Worm (Caenorhabditis elegans): ENCODE results near the gene fbxa-95.

fbxa-95 gene

DNA sequence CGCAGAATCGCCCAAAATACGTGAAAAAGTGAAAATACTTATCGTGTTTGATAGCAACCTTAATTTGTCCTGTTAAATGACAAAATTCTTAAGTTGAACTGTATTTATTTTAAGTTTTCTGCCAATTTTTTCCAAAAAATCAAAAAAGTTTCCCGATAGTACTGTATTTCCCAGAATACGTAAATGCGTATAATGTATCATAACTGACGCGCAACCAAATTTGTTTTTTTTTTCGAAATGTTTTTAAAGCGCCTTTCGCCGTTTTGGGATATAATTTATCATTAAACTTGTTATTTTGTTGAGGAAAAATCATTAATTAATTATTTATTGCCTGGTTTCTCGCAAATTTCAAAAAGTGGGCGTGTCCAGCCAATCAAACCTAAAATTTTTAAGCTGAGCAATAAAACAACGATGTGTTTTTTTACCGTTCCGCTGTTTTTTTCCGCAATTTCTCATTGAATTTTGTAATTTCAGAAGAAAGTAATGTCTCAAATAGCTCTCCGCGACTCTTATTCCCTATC is at the start of gene fbxa-95:
TSS of gene fbxa-95 (plus strand) at position 471 of the 521 bp plus-strand sequence.
- TF ChIP-seq ceh-39 (tag; optimal IDR thresholded peaks at IDR 0.05) (no peak), ceh-43 (GFP tag; optimal IDR thresholded peaks at IDR 0.05) (no peak), nhr-2 (tag; optimal IDR thresholded peaks at IDR 0.05) (no peak), elt-1 (tag; optimal IDR thresholded peaks at IDR 0.05; ENCODE audit: borderline replicate concordance, insufficient read depth) (no peak), tbx-8 (GFP tag; optimal IDR thresholded peaks at IDR 0.05) (no peak), M03D4.4 (tag; optimal IDR thresholded peaks at IDR 0.05) (no peak), ceh-83 (GFP tag; optimal IDR thresholded peaks at IDR 0.05) (no peak), pha-4 (tag; optimal IDR thresholded peaks at IDR 0.05) (no peak)

DNA sequence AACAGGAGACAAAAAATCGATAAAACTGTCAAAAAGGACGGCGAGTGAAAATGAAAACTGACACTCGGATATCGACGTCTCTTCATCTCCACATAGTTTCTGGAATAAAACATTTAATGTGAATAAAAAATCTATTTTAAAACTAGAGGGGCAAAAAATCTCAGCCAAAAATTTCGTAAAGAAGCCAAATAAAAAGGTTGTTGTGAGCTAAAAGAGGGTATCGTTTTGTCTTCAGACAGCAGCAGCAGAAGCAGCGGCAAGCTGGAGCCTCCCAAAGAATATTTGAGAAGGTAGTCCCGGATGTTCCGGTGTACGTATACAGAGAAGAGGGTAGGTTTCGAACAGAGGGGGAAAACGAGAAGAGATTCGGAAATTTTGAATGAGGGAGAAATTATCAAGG is 49.4 kb upstream of the fbxa-95 start, which contains the start of gene lgc-31:
TSS of gene lgc-31 (minus strand) at position 101 of the 400 bp plus-strand sequence.
- TF ChIP-seq ces-1 (GFP tag; optimal IDR thresholded peaks at IDR 0.05) (no peak), mab-5 (tag; optimal IDR thresholded peaks at IDR 0.05) (no peak), flh-1 (GFP tag; optimal IDR thresholded peaks at IDR 0.05) (no peak), ceh-43 (GFP tag; optimal IDR thresholded peaks at IDR 0.05) (no peak), ztf-11 (tag; optimal IDR thresholded peaks at IDR 0.05) (no peak), hlh-1 (tag; optimal IDR thresholded peaks at IDR 0.05) (no peak), bed-3 (GFP tag; optimal IDR thresholded peaks at IDR 0.05) (no peak), zip-8 (tag; optimal IDR thresholded peaks at IDR 0.05) (no peak), mls-2 (tag; optimal IDR thresholded peaks at IDR 0.05) (no peak), blmp-1 (tag; optimal IDR thresholded peaks at IDR 0.05) (no peak), mep-1 (tag; optimal IDR thresholded peaks at IDR 0.05) (no peak), unc-39 (tag; optimal IDR thresholded peaks at IDR 0.05) (no peak), elt-1 (tag; optimal IDR thresholded peaks at IDR 0.05; ENCODE audit: borderline replicate concordance, insufficient read depth) (no peak), cnd-1 (tag; optimal IDR thresholded peaks at IDR 0.05) (no peak), nhr-237 (tag; optimal IDR thresholded peaks at IDR 0.05) (no peak), ceh-83 (GFP tag; optimal IDR thresholded peaks at IDR 0.05) (no peak), ceh-39 (tag; optimal IDR thresholded peaks at IDR 0.05) (no peak)

DNA sequence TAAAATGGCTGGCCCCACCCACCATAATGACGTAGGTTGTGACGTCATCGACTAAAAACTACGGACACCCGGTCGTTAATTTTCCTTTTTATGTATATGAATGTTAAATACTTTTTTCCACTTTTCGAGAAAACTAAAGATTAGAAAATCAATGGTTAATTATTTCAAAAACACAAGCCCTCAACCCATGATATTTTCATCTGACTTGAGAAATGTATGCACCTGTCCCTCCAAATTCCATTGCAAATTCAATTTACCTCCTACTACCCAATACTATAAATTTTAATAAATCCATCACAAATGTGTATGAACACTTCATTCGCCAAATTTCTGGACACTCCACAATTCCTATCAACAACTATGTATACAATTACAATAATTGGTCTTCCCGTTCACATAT is 42.2 kb upstream of the fbxa-95 start, which contains the start of gene srh-276:
TSS of gene srh-276 (plus strand) at position 301 of the 400 bp plus-strand sequence.
- TF ChIP-seq nhr-12 (tag; optimal IDR thresholded peaks at IDR 0.05) (no peak), zip-8 (tag; optimal IDR thresholded peaks at IDR 0.05) (peak; percentile 74)

DNA sequence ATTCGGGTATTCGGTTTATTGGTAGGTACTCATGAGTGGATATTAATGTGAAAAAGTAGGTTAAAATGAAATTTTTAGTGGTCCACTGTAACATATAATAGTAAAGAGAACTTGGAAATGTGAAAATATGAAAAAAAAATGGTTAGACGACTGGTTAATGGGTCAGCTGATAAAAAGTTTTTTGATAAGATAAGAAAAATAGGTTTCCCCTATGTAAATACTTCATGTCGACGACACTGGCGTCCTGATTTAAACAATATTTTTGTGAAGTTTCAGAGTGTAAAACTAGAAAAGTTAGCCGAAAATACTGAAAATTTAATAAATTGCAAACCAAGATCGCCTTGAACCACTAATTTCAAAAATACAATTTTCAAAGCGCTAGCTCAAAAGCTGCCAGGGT is 38.2 kb upstream of the fbxa-95 start, which contains the start of gene F21A3.11:
TSS of gene F21A3.11 (minus strand) at position 117 of the 400 bp plus-strand sequence.
- TF ChIP-seq flh-1 (GFP tag; optimal IDR thresholded peaks at IDR 0.05) (no peak), ceh-43 (GFP tag; optimal IDR thresholded peaks at IDR 0.05) (no peak), ceh-39 (tag; optimal IDR thresholded peaks at IDR 0.05) (no peak), snpc-4 (tag; optimal IDR thresholded peaks at IDR 0.05) (no peak), unc-39 (tag; optimal IDR thresholded peaks at IDR 0.05) (no peak), ztf-11 (tag; optimal IDR thresholded peaks at IDR 0.05) (no peak), pha-4 (tag; optimal IDR thresholded peaks at IDR 0.05) (no peak), cnd-1 (tag; optimal IDR thresholded peaks at IDR 0.05) (no peak), lin-32 (GFP tag; optimal IDR thresholded peaks at IDR 0.05) (no peak), unc-62 (GFP tag; optimal IDR thresholded peaks at IDR 0.05) (no peak)

DNA sequence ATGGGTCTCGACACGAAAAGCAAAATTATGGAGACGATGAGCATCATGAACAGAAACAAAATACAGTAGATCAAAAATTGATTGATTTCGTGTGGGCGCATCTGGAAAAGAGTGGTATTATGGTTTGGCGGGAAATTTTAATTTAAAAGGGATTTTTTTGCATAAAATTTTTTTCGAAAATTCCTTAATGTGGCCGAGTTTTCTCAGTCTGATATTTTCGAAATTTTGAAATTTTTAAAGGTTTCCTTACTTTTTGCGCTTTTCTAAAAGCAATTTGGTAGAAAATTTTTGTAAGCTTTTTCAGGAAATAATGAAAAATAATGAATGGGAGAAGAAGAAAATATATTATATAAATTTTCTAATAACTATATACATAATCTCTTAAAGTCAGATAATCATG is 37.4 kb upstream of the fbxa-95 start, which contains the start of gene F21A3.2:
TSS of gene F21A3.2 (minus strand) at position 101 of the 400 bp plus-strand sequence.
- no peak for TF ChIP-seq ceh-43 (GFP tag; optimal IDR thresholded peaks at IDR 0.05)
- TF ChIP-seq blmp-1 (tag; optimal IDR thresholded peaks at IDR 0.05): no peak
- TF ChIP-seq mab-5 (tag; optimal IDR thresholded peaks at IDR 0.05): no peak
- TF ChIP-seq ceh-39 (tag; optimal IDR thresholded peaks at IDR 0.05): no peak
- TF ChIP-seq cnd-1 (tag; optimal IDR thresholded peaks at IDR 0.05): no peak
- no peak for TF ChIP-seq sptf-1 (tag; optimal IDR thresholded peaks at IDR 0.05)
- no peak for TF ChIP-seq bed-3 (GFP tag; optimal IDR thresholded peaks at IDR 0.05)
- no peak for TF ChIP-seq elt-3 (tag; optimal IDR thresholded peaks at IDR 0.05)
- TF ChIP-seq snpc-4 (tag; optimal IDR thresholded peaks at IDR 0.05): no peak
- no peak for TF ChIP-seq nhr-237 (tag; optimal IDR thresholded peaks at IDR 0.05)
- TF ChIP-seq mls-2 (tag; optimal IDR thresholded peaks at IDR 0.05): no peak

DNA sequence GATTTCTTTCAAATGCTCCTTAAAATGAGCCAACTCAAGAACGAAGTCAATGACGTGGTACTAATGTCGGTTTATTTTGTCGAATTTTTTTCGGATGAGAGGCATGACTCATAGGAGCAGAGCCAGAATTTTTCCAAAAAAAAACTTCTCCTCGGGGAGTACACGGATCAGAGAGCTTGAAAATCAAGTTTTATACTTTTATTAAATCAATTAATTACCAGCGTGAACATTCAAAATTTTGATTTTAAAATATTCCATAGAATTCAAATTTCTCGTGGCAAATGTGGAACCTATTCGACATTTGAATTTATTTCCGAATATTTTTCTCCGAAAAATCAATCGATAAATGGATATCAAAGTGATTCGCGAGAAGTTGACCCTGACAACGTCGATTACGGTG is 35.0 kb upstream of the fbxa-95 start, which contains the start of gene F21A3.4:
TSS of gene F21A3.4 (plus strand) at position 301 of the 400 bp plus-strand sequence.
- TF ChIP-seq bed-3 (GFP tag; optimal IDR thresholded peaks at IDR 0.05) (no peak), drap-1 (GFP tag; optimal IDR thresholded peaks at IDR 0.05) (no peak), snpc-4 (tag; optimal IDR thresholded peaks at IDR 0.05) (no peak), hlh-1 (tag; optimal IDR thresholded peaks at IDR 0.05) (no peak), mls-2 (tag; optimal IDR thresholded peaks at IDR 0.05) (no peak), nhr-76 (tag; optimal IDR thresholded peaks at IDR 0.05) (no peak), unc-62 (GFP tag; optimal IDR thresholded peaks at IDR 0.05) (no peak), unc-120 (tag; optimal IDR thresholded peaks at IDR 0.05; ENCODE audit: poor library complexity, severe bottlenecking) (no peak), lin-32 (GFP tag; optimal IDR thresholded peaks at IDR 0.05) (no peak), tbx-8 (GFP tag; optimal IDR thresholded peaks at IDR 0.05) (no peak)
